In the genomic region with DNA sequence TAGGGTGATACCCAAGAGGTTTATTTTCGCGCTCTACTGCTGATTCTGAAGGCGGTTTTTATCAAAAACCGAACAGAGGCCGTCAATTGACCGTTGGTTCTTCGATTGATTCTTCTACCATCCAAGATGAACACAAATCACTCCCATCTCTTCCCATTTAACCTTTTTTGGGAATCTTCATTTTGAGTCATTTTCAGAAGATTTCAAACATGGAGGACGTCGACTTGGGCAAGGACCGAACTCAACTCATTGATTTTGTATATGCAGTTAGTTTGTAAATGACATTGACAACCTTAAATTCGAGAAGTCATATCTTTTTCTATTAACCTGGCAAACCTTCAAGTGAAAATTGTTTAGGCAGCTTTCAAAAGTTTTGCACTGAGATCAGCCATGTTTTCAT, we compare ENCODE assay signal across 3 worm cellular contexts.
TF ChIP-seq lines count a peak whose summit lies in the region.

Gene AC3.5 (plus strand): TSS at position 210 of the 400 bp plus-strand sequence.

TF ChIP-seq in whole organism, L1 larva, 84 proteins besides CTCF, POLR2A, EP300 and RAD21:
- TF ChIP-seq efl-1 (optimal IDR thresholded peaks at IDR 0.05; lab: Kevin White, UChicago) (no peak), efl-1 (GFP tag; optimal IDR thresholded peaks at IDR 0.05 in 1 of 2; lab: Kevin White, UChicago) (no peak), nhr-85 (tag; lab: Kevin White, UChicago) (peak; percentile 61)
TF ChIP-seq in whole organism, L1 larva: peak in this region for 1.

TF ChIP-seq in whole organism, L2 larva, 48 proteins besides CTCF, POLR2A, EP300 and RAD21:
- peak; percentile 13 for TF ChIP-seq nhr-21 (tag; optimal IDR thresholded peaks at IDR 0.05; lab: Kevin White, UChicago)
- TF ChIP-seq lin-11 (tag; optimal IDR thresholded peaks at IDR 0.05; lab: Kevin White, UChicago) = no peak
- no peak for TF ChIP-seq nhr-77 (tag; optimal IDR thresholded peaks at IDR 0.05; lab: Kevin White, UChicago)
- TF ChIP-seq mbf-1 (tag; optimal IDR thresholded peaks at IDR 0.05; lab: Kevin White, UChicago) = no peak
- peak; percentile 8 for TF ChIP-seq fos-1 (tag; optimal IDR thresholded peaks at IDR 0.05; lab: Kevin White, UChicago)
- TF ChIP-seq lin-13 (GFP tag; optimal IDR thresholded peaks at IDR 0.05; lab: Kevin White, UChicago) = no peak

TF ChIP-seq in whole organism, L4 larva, 104 proteins besides CTCF, POLR2A, EP300 and RAD21:
- TF ChIP-seq dmd-8 (GFP tag; IDR thresholded peaks at IDR 0.05; lab: Robert Waterston, UW) = no peak
- TF ChIP-seq spr-1 (tag; optimal IDR thresholded peaks at IDR 0.05; lab: Kevin White, UChicago) = no peak
- TF ChIP-seq snpc-4 (tag; optimal IDR thresholded peaks at IDR 0.05; lab: Kevin White, UChicago) = no peak
- TF ChIP-seq gei-8 (GFP tag; optimal IDR thresholded peaks at IDR 0.05; lab: Kevin White, UChicago) = no peak
- TF ChIP-seq duxl-1 (tag; optimal IDR thresholded peaks at IDR 0.05; lab: Kevin White, UChicago; ENCODE audit: poor library complexity) = no peak
- peak in 1 of 2 experiments; percentile 56 for TF ChIP-seq unc-62 (GFP tag; optimal IDR thresholded peaks at IDR 0.05 in 1 of 2; lab: Kevin White, UChicago)
- TF ChIP-seq unc-62 (tag; optimal IDR thresholded peaks at IDR 0.05; lab: Kevin White, UChicago) = no peak
- TF ChIP-seq nhr-11 (tag; optimal IDR thresholded peaks at IDR 0.05; lab: Kevin White, UChicago) = no peak
- peak; percentile 88 for TF ChIP-seq nhr-28 (tag; optimal IDR thresholded peaks at IDR 0.05; lab: Kevin White, UChicago)
- TF ChIP-seq Y75B8A.6 (GFP tag; IDR thresholded peaks at IDR 0.05; lab: Robert Waterston, UW) = no peak
- no peak for TF ChIP-seq ceh-44 (GFP tag; IDR thresholded peaks at IDR 0.05; lab: Robert Waterston, UW)
- no peak for TF ChIP-seq ceh-82 (tag; optimal IDR thresholded peaks at IDR 0.05; lab: Kevin White, UChicago)
- no peak for TF ChIP-seq T26A8.4 (GFP tag; IDR thresholded peaks at IDR 0.05; lab: Robert Waterston, UW)
- TF ChIP-seq php-3 (GFP tag; IDR thresholded peaks at IDR 0.05; lab: Robert Waterston, UW) = no peak
- TF ChIP-seq ctbp-1 (GFP tag; IDR thresholded peaks at IDR 0.05; lab: Robert Waterston, UW) = no peak
- no peak for TF ChIP-seq hmg-1.1 (GFP tag; IDR thresholded peaks at IDR 0.05; lab: Robert Waterston, UW)
- TF ChIP-seq pha-4 (GFP tag; IDR thresholded peaks at IDR 0.05; lab: Robert Waterston, UW) = no peak
- no peak for TF ChIP-seq pha-4 (tag; optimal IDR thresholded peaks at IDR 0.05; lab: Kevin White, UChicago)
- TF ChIP-seq mxl-3 (GFP tag; optimal IDR thresholded peaks at IDR 0.05; lab: Kevin White, UChicago) = peak; percentile 12

Comparison
In these comparisons a context has a peak if more than half of its experiments do, and no peak if none do; other contexts are left out.
1. Of the 29 proteins assayed by ChIP-seq in both whole organism, L4 larva and whole organism, L1 larva: peak only in whole organism, L4 larva: nhr-28; only in whole organism, L1 larva: none; in both: none; in neither: 27; mixed calls (peak in some experiments, not most) for 1.